Fruit fly (Drosophila melanogaster) whole organism, embryonic: ENCODE data around the gene IscU.

Experiments used
- Atf6 ChIP-seq: fragments of 200-800 bp; sonication (Bioruptor generic); IDR thresholded peaks from 2 replicates; pipeline ENCODE4 v1.3.6; 2022; ENCODE audit warnings: missing biosample characterization, missing genetic modification characterization
- Bgb ChIP-seq: fragments of 200-800 bp; sonication (Bioruptor generic); IDR thresholded peaks from 2 replicates; pipeline ENCODE4 v1.3.6; 2022; ENCODE audit warnings: missing biosample characterization, missing genetic modification characterization; ENCODE audit not compliant: partially characterized antibody
- CG10959 ChIP-seq: fragments of 200-800 bp; sonication (Bioruptor generic); IDR thresholded peaks from 2 replicates; pipeline ENCODE4 v1.3.6; 2022; ENCODE audit warnings: missing biosample characterization, missing genetic modification characterization
- CG11398 ChIP-seq: fragments of 200-800 bp; sonication (Bioruptor generic); optimal IDR thresholded peaks from 2 replicates; lab custom pipeline; 2016; ENCODE audit warnings: missing biosample characterization, missing genetic modification characterization
- CG13894 ChIP-seq: fragments of 200-800 bp; sonication (Bioruptor generic); optimal IDR thresholded peaks from 3 replicates; lab custom pipeline; 2018; ENCODE audit warnings: missing biosample characterization, mild to moderate bottlenecking, missing genetic modification characterization, moderate library complexity
- CG14667 ChIP-seq: fragments of 200-800 bp; sonication (Bioruptor generic); IDR thresholded peaks from 2 replicates; pipeline ENCODE4 v1.3.6; 2022; ENCODE audit warnings: missing biosample characterization, missing genetic modification characterization
- CG14860 ChIP-seq: fragments of 200-800 bp; sonication (Bioruptor generic); IDR thresholded peaks from 3 replicates; pipeline ENCODE4 v1.3.6; 2022; ENCODE audit warnings: missing biosample characterization, missing genetic modification characterization; ENCODE audit not compliant: partially characterized antibody
- CG15073 ChIP-seq: fragments of 200-800 bp; sonication (Bioruptor generic); optimal IDR thresholded peaks from 2 replicates; lab custom pipeline; 2016; ENCODE audit warnings: missing biosample characterization, missing genetic modification characterization
- CG17361 ChIP-seq: fragments of 200-800 bp; sonication (Bioruptor generic); IDR thresholded peaks from 3 replicates; pipeline ENCODE4 v1.3.6; 2022; ENCODE audit warnings: missing biosample characterization, missing genetic modification characterization
- CG17912 ChIP-seq: fragments of 200-800 bp; sonication (Bioruptor generic); optimal IDR thresholded peaks from 2 replicates; lab custom pipeline; 2018; ENCODE audit warnings: missing biosample characterization, mild to moderate bottlenecking, missing genetic modification characterization
- CG34422 ChIP-seq: fragments of 200-800 bp; sonication (Bioruptor generic); IDR thresholded peaks from 3 replicates; pipeline ENCODE4 v1.3.6; 2022; ENCODE audit warnings: missing biosample characterization, missing genetic modification characterization
- CG6254 ChIP-seq: fragments of 200-800 bp; sonication (Bioruptor generic); optimal IDR thresholded peaks from 3 replicates; lab custom pipeline; 2017; ENCODE audit warnings: mild to moderate bottlenecking, missing biosample characterization, missing genetic modification reagents, missing genetic modification characterization
- CG6683 ChIP-seq: fragments of 200-800 bp; sonication (Bioruptor generic); optimal IDR thresholded peaks from 2 replicates; lab custom pipeline; 2017; ENCODE audit warnings: missing biosample characterization, mild to moderate bottlenecking, missing genetic modification characterization, missing genetic modification reagents
- CG8924 ChIP-seq: fragments of 200-800 bp; optimal IDR thresholded peaks from 3 replicates; lab custom pipeline; 2019; ENCODE audit warnings: missing biosample characterization, mild to moderate bottlenecking, missing genetic modification characterization, moderate library complexity
- CG9797 ChIP-seq: fragments of 200-800 bp; sonication (Bioruptor generic); optimal IDR thresholded peaks from 3 replicates; lab custom pipeline; 2018; ENCODE audit warnings: missing biosample characterization, mild to moderate bottlenecking, missing genetic modification characterization
- CG9876 ChIP-seq: fragments of 200-800 bp; sonication (Bioruptor generic); optimal IDR thresholded peaks from 2 replicates; lab custom pipeline; 2016; ENCODE audit warnings: missing biosample characterization, missing genetic modification characterization
- E2f2 ChIP-seq: fragments of 200-800 bp; sonication (Bioruptor generic); IDR thresholded peaks from 2 replicates; pipeline ENCODE4 v1.3.6; 2022; ENCODE audit warnings: missing biosample characterization, missing genetic modification characterization
- ERR ChIP-seq: fragments of 200-800 bp; sonication (Bioruptor generic); optimal IDR thresholded peaks from 2 replicates; lab custom pipeline; 2016; ENCODE audit warnings: missing biosample characterization, missing genetic modification characterization
- Elba2 ChIP-seq: fragments of 200-800 bp; sonication (Bioruptor generic); optimal IDR thresholded peaks from 3 replicates; lab custom pipeline; 2016; ENCODE audit warnings: missing biosample characterization, missing genetic modification characterization
- Gug ChIP-seq: fragments of 200-800 bp; sonication (Bioruptor generic); IDR thresholded peaks from 4 replicates; pipeline ENCODE4 v1.3.6; 2022; ENCODE audit warnings: missing biosample characterization, missing genetic modification characterization
- HLH4C ChIP-seq: fragments of 200-800 bp; sonication (Bioruptor generic); IDR thresholded peaks from 3 replicates; pipeline ENCODE4 v1.3.6; 2022; ENCODE audit warnings: missing biosample characterization, missing genetic modification characterization; ENCODE audit not compliant: partially characterized antibody
- Lhr ChIP-seq: fragments of 200-800 bp; sonication (Bioruptor generic); optimal IDR thresholded peaks from 3 replicates; lab custom pipeline; 2017; ENCODE audit warnings: mild to moderate bottlenecking, missing biosample characterization, missing genetic modification reagents, missing genetic modification characterization
- Nf-YC ChIP-seq: fragments of 200-800 bp; optimal IDR thresholded peaks from 3 replicates; lab custom pipeline; 2019; ENCODE audit warnings: missing biosample characterization, mild to moderate bottlenecking, missing genetic modification characterization, moderate library complexity
- Pdp1 ChIP-seq, 2 experiments: fragments of 200-800 bp; sonication (Bioruptor generic); optimal IDR thresholded peaks; 3 replicates each; lab custom pipeline; 2016; ENCODE audit warnings: missing biosample characterization in 2 of 2, missing genetic modification characterization in 2 of 2, mild to moderate bottlenecking in 1 of 2, moderate library complexity in 1 of 2
- Ptx1 ChIP-seq: fragments of 200-800 bp; sonication (Bioruptor generic); IDR thresholded peaks from 2 replicates; pipeline ENCODE4 v1.3.6; 2022; ENCODE audit warnings: missing biosample characterization, missing genetic modification characterization
- Rfx ChIP-seq: fragments of 200-800 bp; sonication (Bioruptor generic); IDR thresholded peaks from 2 replicates; pipeline ENCODE4 v1.3.6; 2022; ENCODE audit warnings: missing biosample characterization, missing genetic modification characterization
- Sin3A ChIP-seq: fragments of >200 bp; optimal IDR thresholded peaks from 2 replicates; lab custom pipeline; 2018
- Sry-δ ChIP-seq: fragments of 200-800 bp; sonication (Bioruptor generic); optimal IDR thresholded peaks from 2 replicates; lab custom pipeline; 2016; ENCODE audit warnings: missing biosample characterization, missing genetic modification characterization
- Usf ChIP-seq: fragments of 200-800 bp; sonication (Bioruptor generic); optimal IDR thresholded peaks from 2 replicates; lab custom pipeline; 2017; ENCODE audit warnings: missing genotype, missing biosample characterization, missing genetic modification characterization
- Xbp1 ChIP-seq: fragments of 200-800 bp; sonication (Bioruptor generic); optimal IDR thresholded peaks from 3 replicates; lab custom pipeline; 2016; ENCODE audit warnings: missing biosample characterization, mild to moderate bottlenecking, missing genetic modification characterization
- az2 ChIP-seq: fragments of 200-800 bp; sonication (Bioruptor generic); optimal IDR thresholded peaks from 3 replicates; lab custom pipeline; 2016; ENCODE audit warnings: missing biosample characterization, missing genetic modification characterization
- chn ChIP-seq: fragments of 200-800 bp; sonication (Bioruptor generic); optimal IDR thresholded peaks from 2 replicates; lab custom pipeline; 2016; ENCODE audit warnings: missing biosample characterization, missing genetic modification characterization
- dmrt11E ChIP-seq: fragments of 200-800 bp; sonication (Bioruptor generic); optimal IDR thresholded peaks from 3 replicates; lab custom pipeline; 2018; ENCODE audit warnings: missing biosample characterization, mild to moderate bottlenecking, missing genetic modification characterization, moderate library complexity
- eve ChIP-seq, 2 experiments: fragments of >200 bp; optimal IDR thresholded peaks; 2 replicates each; lab custom pipeline; 2017; ENCODE audit warnings: missing biosample characterization in 2 of 2, missing genetic modification characterization in 2 of 2
- grn ChIP-seq: fragments of 200-800 bp; sonication (Bioruptor generic); optimal IDR thresholded peaks from 3 replicates; lab custom pipeline; 2017; ENCODE audit warnings: missing biosample characterization, missing genetic modification characterization
- gsb-n ChIP-seq: fragments of 200-800 bp; sonication (Bioruptor generic); optimal IDR thresholded peaks from 3 replicates; lab custom pipeline; 2018; ENCODE audit warnings: missing biosample characterization, mild to moderate bottlenecking, missing genetic modification characterization
- insv ChIP-seq, 2 experiments: fragments of 200-800 bp; sonication (Bioruptor generic); optimal IDR thresholded peaks; 3 replicates each; lab custom pipeline; 2016 to 2018; ENCODE audit warnings: missing biosample characterization in 2 of 2, missing genetic modification characterization in 2 of 2
- lmd ChIP-seq: fragments of 200-800 bp; sonication (Bioruptor generic); IDR thresholded peaks from 2 replicates; pipeline ENCODE4 v1.3.6; 2022; ENCODE audit warnings: missing biosample characterization, missing genetic modification characterization
- nerfin-2 ChIP-seq: fragments of 200-800 bp; sonication (Bioruptor generic); IDR thresholded peaks from 2 replicates; pipeline ENCODE4 v1.3.6; 2022; ENCODE audit warnings: missing biosample characterization, missing genetic modification characterization; ENCODE audit not compliant: partially characterized antibody
- otp ChIP-seq: fragments of 200-800 bp; sonication (Bioruptor generic); IDR thresholded peaks from 3 replicates; pipeline ENCODE4, ENCODE4 v1.3.6; 2022; ENCODE audit warnings: missing biosample characterization, missing genetic modification characterization
- pita ChIP-seq: fragments of 200-800 bp; sonication (Bioruptor generic); optimal IDR thresholded peaks from 2 replicates; lab custom pipeline; 2017; ENCODE audit warnings: missing biosample characterization, mild to moderate bottlenecking, missing genetic modification characterization
- pros ChIP-seq: fragments of 200-800 bp; sonication (Bioruptor generic); optimal IDR thresholded peaks from 3 replicates; lab custom pipeline; 2019; ENCODE audit warnings: missing biosample characterization, mild to moderate bottlenecking, missing genetic modification characterization, moderate library complexity
- psq ChIP-seq: fragments of 200-800 bp; sonication (Bioruptor generic); optimal IDR thresholded peaks from 2 replicates; lab custom pipeline; 2017; ENCODE audit warnings: missing biosample characterization, missing genetic modification characterization
- sc ChIP-seq, 3 experiments: fragments of >200 bp in 2 of 3; fragments of 200-800 bp in 1 of 3; sonication (Bioruptor generic) in 1 of 3; optimal IDR thresholded peaks; 2 replicates in 2 of 3; 3 replicates in 1 of 3; lab custom pipeline; 2017; ENCODE audit warnings: mild to moderate bottlenecking in 1 of 3, missing biosample characterization in 1 of 3, missing genetic modification characterization in 1 of 3, missing genetic modification reagents in 1 of 3
- slp2 ChIP-seq: fragments of 200-800 bp; sonication (Bioruptor generic); optimal IDR thresholded peaks from 2 replicates; lab custom pipeline; 2016; ENCODE audit warnings: missing biosample characterization, missing genetic modification characterization
- ssp ChIP-seq: fragments of 200-800 bp; sonication (Bioruptor generic); IDR thresholded peaks from 2 replicates; pipeline ENCODE4 v1.3.6; 2022; ENCODE audit warnings: missing biosample characterization, missing genetic modification characterization
- stc ChIP-seq: fragments of 200-800 bp; sonication (Bioruptor generic); IDR thresholded peaks from 2 replicates; pipeline ENCODE4 v1.3.6; 2022; ENCODE audit warnings: missing biosample characterization, missing genetic modification characterization
- tin ChIP-seq: fragments of 200-800 bp; sonication (Bioruptor generic); optimal IDR thresholded peaks from 3 replicates; lab custom pipeline; 2016; ENCODE audit warnings: missing biosample characterization, missing genetic modification characterization
- trem ChIP-seq: fragments of 200-800 bp; optimal IDR thresholded peaks from 3 replicates; lab custom pipeline; 2019; ENCODE audit warnings: missing biosample characterization, mild to moderate bottlenecking, missing genetic modification characterization, moderate library complexity
- yki ChIP-seq: fragments of >200 bp; optimal IDR thresholded peaks from 3 replicates; lab custom pipeline; 2018
- zen2 ChIP-seq: fragments of 200-800 bp; sonication (Bioruptor generic); IDR thresholded peaks from 3 replicates; pipeline ENCODE4 v1.3.6; 2022; ENCODE audit warnings: missing biosample characterization, missing genetic modification characterization; ENCODE audit not compliant: partially characterized antibody

The IscU gene

DNA sequence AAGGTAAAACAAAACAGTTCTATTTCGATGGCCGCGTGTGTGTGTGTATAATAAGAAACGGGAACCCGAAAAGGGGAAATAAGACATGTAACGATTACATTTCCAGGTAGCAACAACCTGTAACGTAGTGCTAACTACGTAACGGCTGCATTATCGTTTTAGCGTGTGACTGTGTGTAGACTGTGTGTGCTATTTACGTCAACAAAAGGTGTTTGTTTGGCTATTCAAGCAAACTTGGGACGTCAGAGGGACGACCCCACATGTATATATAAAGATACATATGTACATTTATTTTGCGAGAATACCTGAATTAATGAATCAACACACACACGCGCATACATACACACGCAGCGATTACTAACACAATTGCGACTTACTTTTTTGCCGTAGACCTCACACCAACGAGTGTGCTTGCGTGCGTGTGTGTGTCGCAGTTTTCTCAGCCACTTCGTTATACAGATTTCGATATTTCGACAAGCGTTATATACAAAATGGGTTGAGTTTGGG lies 4.4 kb downstream of the IscU start (continued):
- TF ChIP-seq CG14860 (GFP tag; lab: Robert Waterston, UW) = no peak
- no peak for TF ChIP-seq Xbp1 (GFP tag; lab: Kevin White, UChicago)
- TF ChIP-seq CG11398 = no peak
- TF ChIP-seq gsb-n = no peak
- peak; percentile 47; the same call in 1 of the 2 replicates for TF ChIP-seq Rfx (GFP tag; lab: Robert Waterston, UW)
- no peak for TF ChIP-seq Usf
- TF ChIP-seq slp2 (GFP tag; lab: Kevin White, UChicago) = no peak
- 0 out of 3 replicates have a peak, but pooled peaks have one; percentile 29 for TF ChIP-seq CG34422 (GFP tag; lab: Robert Waterston, UW)
- TF ChIP-seq az2 (GFP tag; lab: Kevin White, UChicago) = no peak
- peak; percentile 69 for TF ChIP-seq Atf6 (GFP tag; lab: Robert Waterston, UW)
- TF ChIP-seq lmd (GFP tag; lab: Robert Waterston, UW) = no peak
- TF ChIP-seq trem (tag; lab: Kevin White, UChicago) = no peak
- no peak for TF ChIP-seq psq (GFP tag; lab: Kevin White, UChicago)
- no peak for TF ChIP-seq CG15073
- TF ChIP-seq eve (GFP tag; optimal IDR thresholded peaks at IDR 0.05; lab: Kevin White, UChicago) = peak in 1 of 2 experiments; percentile 80
- no peak for TF ChIP-seq CG9876 (GFP tag; lab: Kevin White, UChicago)
- peak; percentile 60 for TF ChIP-seq Elba2 (GFP tag; lab: Kevin White, UChicago)
- TF ChIP-seq Bgb = no peak
- no peak for TF ChIP-seq zen2
- peak; percentile 36 for TF ChIP-seq CG6683
- TF ChIP-seq otp (GFP tag; lab: Robert Waterston, UW) = no peak
- TF ChIP-seq CG9797 (GFP tag; lab: Kevin White, UChicago) = no peak
- no peak for TF ChIP-seq Gug (GFP tag; lab: Robert Waterston, UW)
- peak in 1 of 2 experiments; percentile 13 for TF ChIP-seq insv (GFP tag; optimal IDR thresholded peaks at IDR 0.05; lab: Kevin White, UChicago)
- TF ChIP-seq grn (GFP tag; lab: Kevin White, UChicago) = no peak
- no peak for TF ChIP-seq CG6254 (GFP tag; lab: Kevin White, UChicago)
- no peak for TF ChIP-seq chn (GFP tag; lab: Kevin White, UChicago)
- peak; percentile 16 for TF ChIP-seq dmrt11E (tag; lab: Kevin White, UChicago)
- TF ChIP-seq Sry-δ = no peak
- TF ChIP-seq Ptx1 = no peak
- no peak for TF ChIP-seq tin
- peak; percentile 53 for TF ChIP-seq stc
- no peak for TF ChIP-seq CG14667 (GFP tag; lab: Robert Waterston, UW)
- no peak for TF ChIP-seq CG17361
- peak; percentile 25 for TF ChIP-seq CG13894
- TF ChIP-seq nerfin-2 (GFP tag; lab: Robert Waterston, UW) = no peak
- TF ChIP-seq Lhr (GFP tag; lab: Kevin White, UChicago) = no peak
- TF ChIP-seq E2f2 (GFP tag; lab: Robert Waterston, UW) = peak; percentile 19; the same call in 1 of the 2 replicates
- peak; percentile 32 for TF ChIP-seq pros (GFP tag; lab: Kevin White, UChicago)
- TF ChIP-seq ssp (GFP tag; lab: Robert Waterston, UW) = no peak
- peak; percentile 22 for TF ChIP-seq CG17912 (GFP tag; lab: Kevin White, UChicago)
- no peak for TF ChIP-seq pita (GFP tag; lab: Kevin White, UChicago)
- TF ChIP-seq sc (optimal IDR thresholded peaks at IDR 0.05; lab: Kevin White, UChicago) = no peak
- TF ChIP-seq sc (GFP tag; optimal IDR thresholded peaks at IDR 0.05; lab: Kevin White, UChicago) = no peak
- TF ChIP-seq HLH4C (GFP tag; lab: Robert Waterston, UW) = no peak
- TF ChIP-seq CG8924 = no peak
- no peak for TF ChIP-seq Sin3A (lab: Kevin White, UChicago)
- no peak for TF ChIP-seq Nf-YC (tag; lab: Kevin White, UChicago)
- no peak for TF ChIP-seq ERR (GFP tag; lab: Kevin White, UChicago)
- TF ChIP-seq CG10959 = no peak
- no peak for TF ChIP-seq yki (lab: Kevin White, UChicago)
- peak in 1 of 2 experiments; percentile 57 for TF ChIP-seq Pdp1 (GFP tag; optimal IDR thresholded peaks at IDR 0.05; lab: Kevin White, UChicago)
